Fruit fly (Drosophila melanogaster) whole organism, adult: Measurements from ENCODE around the gene Tom.

ENCODE experiments used
- CG11617 ChIP-seq: fragments of 200-800 bp; sonication (Bioruptor generic); optimal IDR thresholded peaks from 2 replicates; lab custom pipeline; 2017; ENCODE audit warnings: mild to moderate bottlenecking, missing biosample characterization, missing genetic modification reagents, missing genetic modification characterization
- CG12768 ChIP-seq: fragments of 200-800 bp; sonication (Bioruptor generic); optimal IDR thresholded peaks from 2 replicates; lab custom pipeline; 2017; ENCODE audit warnings: missing biosample characterization, missing genetic modification characterization, mild to moderate bottlenecking, moderate library complexity, missing genetic modification reagents
- CG14711 ChIP-seq: fragments of 200-800 bp; sonication (Bioruptor generic); optimal IDR thresholded peaks from 2 replicates; lab custom pipeline; 2018; ENCODE audit warnings: missing biosample characterization, mild to moderate bottlenecking, missing genetic modification characterization, moderate library complexity
- CG1620 ChIP-seq: fragments of 200-800 bp; sonication (Bioruptor generic); optimal IDR thresholded peaks from 2 replicates; lab custom pipeline; 2016; ENCODE audit warnings: missing biosample characterization, missing genetic modification characterization
- CG33017 ChIP-seq: fragments of 200-800 bp; sonication (Bioruptor generic); optimal IDR thresholded peaks from 2 replicates; lab custom pipeline; 2018; ENCODE audit warnings: missing biosample characterization, mild to moderate bottlenecking, missing genetic modification characterization, moderate library complexity
- CG5204 ChIP-seq: fragments of 200-800 bp; sonication (Bioruptor generic); optimal IDR thresholded peaks from 2 replicates; lab custom pipeline; 2016; ENCODE audit warnings: missing biosample characterization, missing genetic modification characterization
- CG7045 ChIP-seq: fragments of 200-800 bp; sonication (Bioruptor generic); optimal IDR thresholded peaks from 2 replicates; lab custom pipeline; 2017; ENCODE audit warnings: missing biosample characterization, mild to moderate bottlenecking, missing genetic modification characterization
- CG7101 ChIP-seq: fragments of 200-800 bp; sonication (Bioruptor generic); optimal IDR thresholded peaks from 2 replicates; lab custom pipeline; 2018; ENCODE audit warnings: missing biosample characterization, mild to moderate bottlenecking, missing genetic modification characterization, moderate library complexity
- Clk ChIP-seq: fragments of 200-800 bp; sonication (Bioruptor generic); optimal IDR thresholded peaks from 2 replicates; lab custom pipeline; 2017; ENCODE audit warnings: missing biosample characterization, missing genetic modification characterization
- Crg-1 ChIP-seq: fragments of 200-800 bp; sonication (Bioruptor generic); optimal IDR thresholded peaks from 2 replicates; lab custom pipeline; 2016; ENCODE audit warnings: missing biosample characterization, missing genetic modification characterization
- Hr96 ChIP-seq: fragments of 200-800 bp; sonication (Bioruptor generic); optimal IDR thresholded peaks from 2 replicates; lab custom pipeline; 2016; ENCODE audit warnings: missing biosample characterization, missing genetic modification characterization
- Mnt ChIP-seq: fragments of 200-800 bp; sonication (Bioruptor generic); optimal IDR thresholded peaks from 2 replicates; lab custom pipeline; 2016; ENCODE audit warnings: missing biosample characterization, mild to moderate bottlenecking, missing genetic modification characterization
- bab1 ChIP-seq: fragments of 200-800 bp; sonication (Bioruptor generic); optimal IDR thresholded peaks from 3 replicates; lab custom pipeline; 2019; ENCODE audit warnings: missing biosample characterization, mild to moderate bottlenecking, missing genetic modification characterization, moderate library complexity
- cic ChIP-seq: fragments of 200-800 bp; sonication (Bioruptor generic); optimal IDR thresholded peaks from 2 replicates; lab custom pipeline; 2017; ENCODE audit warnings: missing biosample characterization, mild to moderate bottlenecking, missing genetic modification characterization, moderate library complexity
- cnc ChIP-seq, 2 experiments: fragments of >200 bp; optimal IDR thresholded peaks; 2 replicates each; lab custom pipeline; 2017
- kay ChIP-seq: fragments of 200-800 bp; sonication (Bioruptor generic); peaks from one replicate; lab custom pipeline; 2016; ENCODE audit warnings: missing biosample characterization, missing genetic modification characterization, borderline replicate concordance
- ovo ChIP-seq: fragments of 200-800 bp; sonication (Bioruptor generic); optimal IDR thresholded peaks from 2 replicates; lab custom pipeline; 2016; ENCODE audit warnings: missing biosample characterization, missing genetic modification characterization
- pad ChIP-seq: fragments of 200-800 bp; sonication (Bioruptor generic); optimal IDR thresholded peaks from 3 replicates; lab custom pipeline; 2017; ENCODE audit warnings: missing biosample characterization, missing genetic modification characterization, mild to moderate bottlenecking, moderate library complexity, missing genetic modification reagents
- tj ChIP-seq: fragments of 200-800 bp; sonication (Bioruptor generic); optimal IDR thresholded peaks from 3 replicates; lab custom pipeline; 2017; ENCODE audit warnings: missing biosample characterization, mild to moderate bottlenecking, missing genetic modification characterization, moderate library complexity
- toe ChIP-seq: fragments of 200-800 bp; sonication (Bioruptor generic); optimal IDR thresholded peaks from 2 replicates; lab custom pipeline; 2016; ENCODE audit warnings: missing biosample characterization, missing genetic modification characterization

The Tom gene

dm6 chr3L:14969171-14969570 is at the start of gene Tom:
Tom (plus strand) TSS chr3L:14969344.
- TF ChIP-seq bab1 (GFP tag; lab: Kevin White, UChicago), result no peak

- no peak for TF ChIP-seq pad (GFP tag; lab: Kevin White, UChicago)
- TF ChIP-seq CG12768 (GFP tag; lab: Kevin White, UChicago), result no peak
Observed at dm6 chr3L:14925602-14926001, 43.5 kb upstream of the Tom start.

- no peak for TF ChIP-seq CG1620 (GFP tag; lab: Kevin White, UChicago)
- no peak for TF ChIP-seq CG7045
- no peak for TF ChIP-seq toe (GFP tag; lab: Kevin White, UChicago)
- no peak for TF ChIP-seq CG5204 (GFP tag; lab: Kevin White, UChicago)
- no peak for TF ChIP-seq Mnt (GFP tag; lab: Kevin White, UChicago)
- TF ChIP-seq CG14711 (tag; lab: Kevin White, UChicago), result no peak
- TF ChIP-seq pad (GFP tag; lab: Kevin White, UChicago), result no peak
- no peak for TF ChIP-seq cic (GFP tag; lab: Kevin White, UChicago)
- TF ChIP-seq tj, result no peak
- TF ChIP-seq CG7101 (tag; lab: Kevin White, UChicago), result no peak
- no peak for TF ChIP-seq CG11617
- TF ChIP-seq kay (GFP tag; lab: Kevin White, UChicago), result no peak
Observed at dm6 chr3L:14942769-14943168, 26.4 kb upstream of the Tom start.

- TF ChIP-seq CG7045, result no peak
- no peak for TF ChIP-seq cic (GFP tag; lab: Kevin White, UChicago)
- TF ChIP-seq kay (GFP tag; lab: Kevin White, UChicago), result no peak
Observed at dm6 chr3L:14944231-14944630, 24.9 kb upstream of the Tom start, which contains the start of gene CG13465. CG13465 (minus strand) TSS chr3L:14944331.

- TF ChIP-seq cic (GFP tag; lab: Kevin White, UChicago) (no peak), CG11617 (no peak), cnc (optimal IDR thresholded peaks at IDR 0.05; lab: Kevin White, UChicago) (no peak), Hr96 (GFP tag; lab: Kevin White, UChicago) (no peak), bab1 (GFP tag; lab: Kevin White, UChicago) (no peak), CG7045 (no peak), kay (GFP tag; lab: Kevin White, UChicago) (no peak), tj (no peak), CG5204 (GFP tag; lab: Kevin White, UChicago) (no peak), Clk (GFP tag; lab: Kevin White, UChicago) (no peak)
Observed at dm6 chr3L:14945961-14946466, 23.1 kb upstream of the Tom start, which contains the start of gene BobA. BobA (minus strand) TSS chr3L:14946125.

dm6 chr3L:14949943-14950342 is 19.2 kb upstream of the Tom start:
- no peak for TF ChIP-seq bab1 (GFP tag; lab: Kevin White, UChicago)
- no peak for TF ChIP-seq toe (GFP tag; lab: Kevin White, UChicago)
- TF ChIP-seq CG14711 (tag; lab: Kevin White, UChicago), result no peak
- no peak for TF ChIP-seq kay (GFP tag; lab: Kevin White, UChicago)
- TF ChIP-seq CG33017, result no peak
- no peak for TF ChIP-seq Mnt (GFP tag; lab: Kevin White, UChicago)
- no peak for TF ChIP-seq cnc (optimal IDR thresholded peaks at IDR 0.05; lab: Kevin White, UChicago)
- no peak for TF ChIP-seq ovo (GFP tag; lab: Kevin White, UChicago)
- TF ChIP-seq CG7101 (tag; lab: Kevin White, UChicago), result no peak
- TF ChIP-seq CG7045, result no peak
- TF ChIP-seq pad (GFP tag; lab: Kevin White, UChicago), result no peak
- no peak for TF ChIP-seq CG11617
- TF ChIP-seq CG12768 (GFP tag; lab: Kevin White, UChicago), result no peak
- no peak for TF ChIP-seq CG1620 (GFP tag; lab: Kevin White, UChicago)
- no peak for TF ChIP-seq tj
- no peak for TF ChIP-seq Hr96 (GFP tag; lab: Kevin White, UChicago)
- no peak for TF ChIP-seq CG5204 (GFP tag; lab: Kevin White, UChicago)
- no peak for TF ChIP-seq cic (GFP tag; lab: Kevin White, UChicago)

- TF ChIP-seq CG11617 (no peak), bab1 (GFP tag; lab: Kevin White, UChicago) (no peak), CG5204 (GFP tag; lab: Kevin White, UChicago) (no peak), CG33017 (no peak), Clk (GFP tag; lab: Kevin White, UChicago) (no peak), CG1620 (GFP tag; lab: Kevin White, UChicago) (no peak), Hr96 (GFP tag; lab: Kevin White, UChicago) (no peak), Crg-1 (GFP tag; lab: Kevin White, UChicago) (no peak), tj (no peak), CG7045 (no peak), cnc (optimal IDR thresholded peaks at IDR 0.05; lab: Kevin White, UChicago) (no peak), pad (GFP tag; lab: Kevin White, UChicago) (no peak), CG12768 (GFP tag; lab: Kevin White, UChicago) (no peak), CG14711 (tag; lab: Kevin White, UChicago) (no peak), CG7101 (tag; lab: Kevin White, UChicago) (no peak), kay (GFP tag; lab: Kevin White, UChicago) (no peak), Mnt (GFP tag; lab: Kevin White, UChicago) (no peak), ovo (GFP tag; lab: Kevin White, UChicago) (no peak)
Observed at dm6 chr3L:14952858-14953669, 16.1 kb upstream of the Tom start.
